Fruit fly (Drosophila melanogaster) whole organism, prepupa: ENCODE data around the gene CG8500.

ENCODE experiments used
- Blimp-1 ChIP-seq: fragments of 200-800 bp; sonication (Bioruptor generic); optimal IDR thresholded peaks from 3 replicates; lab custom pipeline; 2017; ENCODE audit warnings: missing biosample characterization, missing genetic modification characterization, mild to moderate bottlenecking, moderate library complexity, missing genetic modification reagents
- CG10631 ChIP-seq: fragments of 200-800 bp; sonication (Bioruptor generic); optimal IDR thresholded peaks from 2 replicates; lab custom pipeline; 2016; ENCODE audit warnings: missing biosample characterization, missing genetic modification characterization
- CG10669 ChIP-seq: fragments of 200-800 bp; sonication (Bioruptor generic); optimal IDR thresholded peaks from 3 replicates; lab custom pipeline; 2018; ENCODE audit warnings: missing biosample characterization, mild to moderate bottlenecking, missing genetic modification characterization, moderate library complexity
- CG11762 ChIP-seq: fragments of 200-800 bp; sonication (Bioruptor generic); optimal IDR thresholded peaks from 3 replicates; lab custom pipeline; 2016; ENCODE audit warnings: missing biosample characterization, missing genetic modification characterization; ENCODE audit not compliant: insufficient read depth
- CG15336 ChIP-seq: fragments of 200-800 bp; sonication (Bioruptor generic); IDR thresholded peaks from 2 replicates; pipeline ENCODE4 v1.3.6; 2022; ENCODE audit warnings: missing biosample characterization, missing genetic modification characterization
- CG16779 ChIP-seq: fragments of 200-800 bp; sonication (Bioruptor generic); optimal IDR thresholded peaks from 3 replicates; lab custom pipeline; 2017; ENCODE audit warnings: missing biosample characterization, mild to moderate bottlenecking, missing genetic modification characterization
- CG3032 ChIP-seq: fragments of 200-800 bp; optimal IDR thresholded peaks from 2 replicates; lab custom pipeline; 2019; ENCODE audit warnings: missing biosample characterization, mild to moderate bottlenecking, missing genetic modification characterization, moderate library complexity
- CG31627 ChIP-seq: fragments of 200-800 bp; sonication (Bioruptor generic); optimal IDR thresholded peaks from 3 replicates; lab custom pipeline; 2016; ENCODE audit warnings: missing biosample characterization, missing genetic modification characterization
- CG32006 ChIP-seq: fragments of 200-800 bp; sonication (Bioruptor generic); optimal IDR thresholded peaks from 3 replicates; lab custom pipeline; 2017; ENCODE audit warnings: missing biosample characterization, mild to moderate bottlenecking, missing genetic modification characterization
- CG34406 ChIP-seq: fragments of 200-800 bp; sonication (Bioruptor generic); optimal IDR thresholded peaks from 3 replicates; lab custom pipeline; 2016; ENCODE audit warnings: missing biosample characterization, missing genetic modification characterization
- CG3919 ChIP-seq: fragments of 200-800 bp; sonication (Bioruptor generic); optimal IDR thresholded peaks from 3 replicates; lab custom pipeline; 2016; ENCODE audit warnings: missing biosample characterization, missing genetic modification characterization
- CG4318 ChIP-seq: fragments of 200-800 bp; sonication (Bioruptor generic); optimal IDR thresholded peaks from 3 replicates; lab custom pipeline; 2017; ENCODE audit warnings: missing biosample characterization, mild to moderate bottlenecking, missing genetic modification characterization
- CG6163 ChIP-seq: fragments of 200-800 bp; sonication (Bioruptor generic); IDR thresholded peaks from 3 replicates; pipeline ENCODE4 v1.3.6; 2022; ENCODE audit warnings: missing biosample characterization, missing genetic modification characterization
- CG6276 ChIP-seq: fragments of 200-800 bp; sonication (Bioruptor generic); optimal IDR thresholded peaks from 2 replicates; lab custom pipeline; 2017; ENCODE audit warnings: missing biosample characterization, mild to moderate bottlenecking, missing genetic modification characterization
- CG6792 ChIP-seq: fragments of 200-800 bp; sonication (Bioruptor generic); optimal IDR thresholded peaks from 3 replicates; lab custom pipeline; 2016; ENCODE audit warnings: missing biosample characterization, missing genetic modification characterization
- CG6808 ChIP-seq: fragments of 200-800 bp; sonication (Bioruptor generic); optimal IDR thresholded peaks from 3 replicates; lab custom pipeline; 2017; ENCODE audit warnings: missing biosample characterization, missing genetic modification characterization, mild to moderate bottlenecking, moderate library complexity, missing genetic modification reagents
- CG6854 ChIP-seq: fragments of 200-800 bp; sonication (Bioruptor generic); optimal IDR thresholded peaks from 2 replicates; lab custom pipeline; 2017; ENCODE audit warnings: missing biosample characterization, mild to moderate bottlenecking, missing genetic modification characterization
- CG7368 ChIP-seq: fragments of 200-800 bp; sonication (Bioruptor generic); optimal IDR thresholded peaks from 3 replicates; lab custom pipeline; 2016; ENCODE audit warnings: missing biosample characterization, missing genetic modification characterization
- CG8319 ChIP-seq: fragments of 200-800 bp; sonication (Bioruptor generic); optimal IDR thresholded peaks from 3 replicates; lab custom pipeline; 2016; ENCODE audit warnings: missing biosample characterization, missing genetic modification characterization
- CG9139 ChIP-seq: fragments of 200-800 bp; sonication (Bioruptor generic); optimal IDR thresholded peaks from 3 replicates; lab custom pipeline; 2017; ENCODE audit warnings: missing biosample characterization, mild to moderate bottlenecking, missing genetic modification characterization
- Eip75B ChIP-seq: fragments of 200-800 bp; sonication (Bioruptor generic); optimal IDR thresholded peaks from 3 replicates; lab custom pipeline; 2016; ENCODE audit warnings: missing biosample characterization, missing genetic modification characterization
- Eip78C ChIP-seq: fragments of 200-800 bp; sonication (Bioruptor generic); peaks from one replicate; lab custom pipeline; 2016; ENCODE audit warnings: missing biosample characterization, missing genetic modification characterization
- Ets21C ChIP-seq: fragments of 200-800 bp; sonication (Bioruptor generic); optimal IDR thresholded peaks from 3 replicates; lab custom pipeline; 2016; ENCODE audit warnings: missing biosample characterization, missing genetic modification characterization
- Hr39 ChIP-seq: fragments of 200-800 bp; sonication (Bioruptor generic); optimal IDR thresholded peaks from 2 replicates; lab custom pipeline; 2016; ENCODE audit warnings: missing biosample characterization, missing genetic modification characterization
- Hr4 ChIP-seq: fragments of 200-800 bp; sonication (Bioruptor generic); optimal IDR thresholded peaks from 3 replicates; lab custom pipeline; 2016; ENCODE audit warnings: missing biosample characterization, missing genetic modification characterization
- OdsH ChIP-seq: fragments of 200-800 bp; sonication (Bioruptor generic); optimal IDR thresholded peaks from 3 replicates; lab custom pipeline; 2016; ENCODE audit warnings: missing biosample characterization, missing genetic modification characterization
- Smox ChIP-seq: fragments of 200-800 bp; sonication (Bioruptor generic); optimal IDR thresholded peaks from 3 replicates; lab custom pipeline; 2016; ENCODE audit warnings: missing biosample characterization, missing genetic modification characterization
- Sox102F ChIP-seq: fragments of 200-800 bp; sonication (Bioruptor generic); optimal IDR thresholded peaks from 2 replicates; lab custom pipeline; 2016; ENCODE audit warnings: missing biosample characterization, mild to moderate bottlenecking, missing genetic modification characterization
- Sox15 ChIP-seq: fragments of 200-800 bp; sonication (Bioruptor generic); optimal IDR thresholded peaks from 3 replicates; lab custom pipeline; 2016; ENCODE audit warnings: missing biosample characterization, missing genetic modification characterization
- achi ChIP-seq: fragments of 200-800 bp; sonication (Bioruptor generic); optimal IDR thresholded peaks from 3 replicates; lab custom pipeline; 2016; ENCODE audit warnings: missing biosample characterization, missing genetic modification characterization
- acj6 ChIP-seq: fragments of 200-800 bp; sonication (Bioruptor generic); optimal IDR thresholded peaks from 3 replicates; lab custom pipeline; 2016; ENCODE audit warnings: missing biosample characterization, missing genetic modification characterization
- cyc ChIP-seq: fragments of 200-800 bp; sonication (Bioruptor generic); optimal IDR thresholded peaks from 3 replicates; lab custom pipeline; 2016; ENCODE audit warnings: missing biosample characterization, missing genetic modification characterization
- dac ChIP-seq: fragments of 200-800 bp; sonication (Bioruptor generic); optimal IDR thresholded peaks from 2 replicates; lab custom pipeline; 2017; ENCODE audit warnings: missing biosample characterization, mild to moderate bottlenecking, missing genetic modification characterization
- dsx ChIP-seq: fragments of 200-800 bp; optimal IDR thresholded peaks from 3 replicates; lab custom pipeline; 2019; ENCODE audit warnings: missing biosample characterization, mild to moderate bottlenecking, missing genetic modification characterization, moderate library complexity; ENCODE audit not compliant: poor library complexity, severe bottlenecking
- eg ChIP-seq: fragments of 200-800 bp; sonication (Bioruptor generic); IDR thresholded peaks from 3 replicates; pipeline ENCODE4 v1.3.6; 2022; ENCODE audit warnings: missing biosample characterization, missing genetic modification characterization
- esn ChIP-seq: fragments of 200-800 bp; sonication (Bioruptor generic); optimal IDR thresholded peaks from 2 replicates; lab custom pipeline; 2016; ENCODE audit warnings: missing biosample characterization, mild to moderate bottlenecking, missing genetic modification characterization, moderate library complexity
- fd59A ChIP-seq: fragments of 200-800 bp; sonication (Bioruptor generic); optimal IDR thresholded peaks from 2 replicates; lab custom pipeline; 2017; ENCODE audit warnings: missing biosample characterization, mild to moderate bottlenecking, missing genetic modification characterization, missing genetic modification reagents
- fd85E ChIP-seq: fragments of 200-800 bp; sonication (Bioruptor generic); optimal IDR thresholded peaks from 3 replicates; lab custom pipeline; 2016; ENCODE audit warnings: missing biosample characterization, missing genetic modification characterization
- fkh ChIP-seq: fragments of 200-800 bp; sonication (Bioruptor generic); optimal IDR thresholded peaks from 3 replicates; lab custom pipeline; 2017; ENCODE audit warnings: missing biosample characterization, mild to moderate bottlenecking, missing genetic modification characterization, moderate library complexity
- lz ChIP-seq: fragments of 200-800 bp; sonication (Bioruptor generic); optimal IDR thresholded peaks from 3 replicates; lab custom pipeline; 2016; ENCODE audit warnings: missing biosample characterization, missing genetic modification characterization
- net ChIP-seq: fragments of 200-800 bp; sonication (Bioruptor generic); optimal IDR thresholded peaks from 3 replicates; lab custom pipeline; 2016; ENCODE audit warnings: missing biosample characterization, missing genetic modification characterization
- pdm3 ChIP-seq: fragments of 200-800 bp; sonication (Bioruptor generic); optimal IDR thresholded peaks from 3 replicates; lab custom pipeline; 2016; ENCODE audit warnings: missing biosample characterization, missing genetic modification characterization
- salr ChIP-seq, 2 experiments: fragments of 200-800 bp; sonication (Bioruptor generic); optimal IDR thresholded peaks; 3 replicates each; lab custom pipeline; 2016 to 2018; ENCODE audit warnings: missing biosample characterization in 2 of 2, missing genetic modification characterization in 2 of 2, mild to moderate bottlenecking in 1 of 2
- spab ChIP-seq: fragments of 200-800 bp; sonication (Bioruptor generic); optimal IDR thresholded peaks from 2 replicates; lab custom pipeline; 2017; ENCODE audit warnings: missing biosample characterization, mild to moderate bottlenecking, missing genetic modification characterization, missing genetic modification reagents
- ss ChIP-seq, 2 experiments: fragments of 200-800 bp; sonication (Bioruptor generic); optimal IDR thresholded peaks; 2 replicates in 1 of 2; 3 replicates in 1 of 2; lab custom pipeline; 2017 to 2018; ENCODE audit warnings: mild to moderate bottlenecking in 2 of 2, missing biosample characterization in 2 of 2, missing genetic modification characterization in 2 of 2, moderate library complexity in 1 of 2
- svp ChIP-seq: fragments of 200-800 bp; sonication (Bioruptor generic); peaks from one replicate; lab custom pipeline; 2016; ENCODE audit warnings: missing biosample characterization, missing genetic modification characterization
- topi ChIP-seq: fragments of 200-800 bp; sonication (Bioruptor generic); optimal IDR thresholded peaks from 3 replicates; lab custom pipeline; 2016; ENCODE audit warnings: missing biosample characterization, missing genetic modification characterization
- vri ChIP-seq: fragments of 200-800 bp; sonication (Bioruptor generic); optimal IDR thresholded peaks from 3 replicates; lab custom pipeline; 2016; ENCODE audit warnings: missing biosample characterization, mild to moderate bottlenecking, missing genetic modification characterization

Gene CG8500

DNA sequence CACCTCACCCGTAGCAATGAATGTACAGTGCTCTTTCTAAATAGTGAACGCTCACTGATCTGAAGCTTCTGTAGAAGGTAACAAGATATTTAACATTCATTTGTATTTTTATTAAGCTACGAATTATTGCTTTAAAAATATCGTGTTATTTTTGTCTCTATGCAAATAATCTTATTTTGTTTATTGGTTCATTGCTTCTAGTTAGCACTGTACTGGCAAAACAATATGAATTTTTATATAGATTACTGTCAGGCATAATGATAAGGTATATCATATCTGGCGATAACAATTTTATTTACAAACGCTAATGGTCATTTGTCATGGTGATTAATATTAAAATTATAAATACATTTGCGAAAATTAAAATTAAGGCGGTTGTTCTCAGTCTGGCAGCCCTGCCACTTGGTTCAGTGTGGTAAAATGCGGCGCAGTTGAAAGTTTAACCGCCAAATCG lies 12.9 kb upstream of the CG8500 start, which contains the start of gene CG9471 (continued):
- peak; percentile 98 for TF ChIP-seq esn
- peak; percentile 97 for TF ChIP-seq Sox102F (GFP tag; lab: Kevin White, UChicago)
- TF ChIP-seq spab (GFP tag; lab: Kevin White, UChicago): peak; percentile 82
- TF ChIP-seq CG6792 (GFP tag; lab: Kevin White, UChicago): peak; percentile 96
- peak; percentile 97 for TF ChIP-seq pdm3 (GFP tag; lab: Kevin White, UChicago)
- peak; percentile 94 for TF ChIP-seq CG7368
- TF ChIP-seq CG32006 (GFP tag; lab: Kevin White, UChicago): peak; percentile 90
- TF ChIP-seq salr (GFP tag; optimal IDR thresholded peaks at IDR 0.05; lab: Kevin White, UChicago): peak; percentile 76 to 91
- peak; percentile 96 for TF ChIP-seq lz (GFP tag; lab: Kevin White, UChicago)
- TF ChIP-seq CG15336: peak; percentile 96
- peak; percentile 90 for TF ChIP-seq CG6276 (GFP tag; lab: Kevin White, UChicago)
- TF ChIP-seq acj6 (GFP tag; lab: Kevin White, UChicago): peak; percentile 96
- peak; percentile 96 for TF ChIP-seq Hr4
- TF ChIP-seq dsx: peak; percentile 93
- peak; percentile 91 for TF ChIP-seq Sox15 (GFP tag; lab: Kevin White, UChicago)
- TF ChIP-seq cyc (GFP tag; lab: Kevin White, UChicago): peak; percentile 96
- TF ChIP-seq CG9139 (GFP tag; lab: Kevin White, UChicago): peak; percentile 80
- peak; percentile 97 for TF ChIP-seq OdsH (GFP tag; lab: Kevin White, UChicago)
- TF ChIP-seq Eip75B (GFP tag; lab: Kevin White, UChicago): peak; percentile 95
- TF ChIP-seq CG6808: peak; percentile 87
- peak; percentile 97 for TF ChIP-seq eg (GFP tag; lab: Robert Waterston, UW)
- TF ChIP-seq Ets21C (GFP tag; lab: Kevin White, UChicago): peak; percentile 94
- peak; percentile 96 for TF ChIP-seq Smox
- TF ChIP-seq fd85E: peak; percentile 83
- peak; percentile 96 for TF ChIP-seq CG3919 (GFP tag; lab: Kevin White, UChicago)
- peak; percentile 96 for TF ChIP-seq CG10631 (GFP tag; lab: Kevin White, UChicago)
- peak; percentile 89 for TF ChIP-seq CG3032
- peak; percentile 97 for TF ChIP-seq CG6163 (GFP tag; lab: Robert Waterston, UW)

DNA sequence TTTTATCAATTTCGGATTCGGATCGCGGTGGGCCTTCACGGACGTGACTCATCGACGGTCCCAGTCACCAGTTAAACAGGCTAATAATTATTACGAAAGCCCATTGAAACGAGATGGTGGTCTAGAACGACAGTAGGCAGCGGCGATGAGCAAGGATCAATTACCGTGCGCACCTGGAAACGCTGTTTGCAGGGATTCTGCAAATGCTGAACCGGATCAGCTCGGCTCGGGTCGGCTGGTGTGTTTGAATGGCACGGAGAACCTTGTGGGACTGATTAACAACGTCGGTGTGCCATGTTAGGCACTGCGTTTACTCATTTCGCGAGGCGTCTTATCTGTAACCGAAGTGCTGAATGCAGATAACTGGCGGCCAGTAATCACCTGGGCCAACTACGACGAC lies 10.3 kb upstream of the CG8500 start, which contains the start of gene Whamy:
TSS of gene Whamy (minus strand) at position 273 of the 400 bp plus-strand sequence.
- TF ChIP-seq salr (GFP tag; optimal IDR thresholded peaks at IDR 0.05; lab: Kevin White, UChicago) (no peak), dac (GFP tag; lab: Kevin White, UChicago) (no peak), CG34406 (GFP tag; lab: Kevin White, UChicago) (no peak), CG6854 (no peak), CG6276 (GFP tag; lab: Kevin White, UChicago) (no peak), CG10631 (GFP tag; lab: Kevin White, UChicago) (no peak), pdm3 (GFP tag; lab: Kevin White, UChicago) (no peak), CG16779 (tag; lab: Kevin White, UChicago) (peak; percentile 12), Sox15 (GFP tag; lab: Kevin White, UChicago) (no peak), Blimp-1 (no peak), Smox (no peak), Hr39 (GFP tag; lab: Kevin White, UChicago) (no peak), CG32006 (GFP tag; lab: Kevin White, UChicago) (no peak), cyc (GFP tag; lab: Kevin White, UChicago) (no peak), CG9139 (GFP tag; lab: Kevin White, UChicago) (no peak), fd85E (no peak), CG3919 (GFP tag; lab: Kevin White, UChicago) (no peak), CG3032 (no peak), Eip78C (GFP tag; lab: Kevin White, UChicago) (peak; percentile 26), OdsH (GFP tag; lab: Kevin White, UChicago) (no peak), topi (GFP tag; lab: Kevin White, UChicago) (peak; percentile 13), acj6 (GFP tag; lab: Kevin White, UChicago) (no peak), CG15336 (no peak), CG8319 (GFP tag; lab: Kevin White, UChicago) (no peak), CG10669 (GFP tag; lab: Kevin White, UChicago) (no peak), vri (GFP tag; lab: Kevin White, UChicago) (peak; percentile 88), Eip75B (GFP tag; lab: Kevin White, UChicago) (no peak), CG31627 (GFP tag; lab: Kevin White, UChicago) (no peak), CG4318 (no peak), fkh (GFP tag; lab: Kevin White, UChicago) (no peak), fd59A (GFP tag; lab: Kevin White, UChicago) (no peak), ss (GFP tag; optimal IDR thresholded peaks at IDR 0.05; lab: Kevin White, UChicago) (peak in 1 of 2 experiments; percentile 8), net (GFP tag; lab: Kevin White, UChicago) (no peak), spab (GFP tag; lab: Kevin White, UChicago) (no peak), CG11762 (GFP tag; lab: Kevin White, UChicago) (no peak), achi (no peak), svp (GFP tag; lab: Kevin White, UChicago) (peak; percentile 72)
